Worm (Caenorhabditis elegans): ENCODE data around the gene Y43F8B.7.

The Y43F8B.7 gene

DNA sequence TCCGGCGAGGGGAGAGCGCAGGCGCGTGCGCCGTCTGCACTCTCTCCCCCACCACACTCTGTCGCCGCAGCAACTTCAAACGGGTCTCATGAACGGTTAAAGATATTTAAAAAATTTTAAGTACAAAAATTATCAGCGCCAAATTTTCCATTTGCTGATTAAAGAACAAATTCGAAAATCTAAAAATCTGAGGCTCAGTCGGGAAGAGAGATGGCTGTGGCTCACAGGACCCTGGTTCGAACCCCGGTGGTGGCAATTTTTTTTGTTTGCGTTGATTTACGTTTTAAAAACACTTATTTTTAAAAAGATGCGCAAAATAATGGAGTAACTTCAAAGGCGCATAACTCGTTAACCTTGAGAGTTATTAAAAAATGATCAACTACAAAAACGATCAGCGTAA is 6.5 kb downstream of the Y43F8B.7 start:
- TF ChIP-seq ces-1 (GFP tag; optimal IDR thresholded peaks at IDR 0.05) (no peak), flh-1 (GFP tag; optimal IDR thresholded peaks at IDR 0.05) (no peak), ceh-83 (GFP tag; optimal IDR thresholded peaks at IDR 0.05) (no peak), elt-3 (tag; optimal IDR thresholded peaks at IDR 0.05) (no peak), M03D4.4 (tag; optimal IDR thresholded peaks at IDR 0.05) (no peak), ceh-43 (GFP tag; optimal IDR thresholded peaks at IDR 0.05) (no peak), unc-120 (tag; optimal IDR thresholded peaks at IDR 0.05; ENCODE audit: poor library complexity, severe bottlenecking) (no peak), ceh-39 (tag; optimal IDR thresholded peaks at IDR 0.05) (no peak), nhr-28 (tag; optimal IDR thresholded peaks at IDR 0.05) (no peak), ztf-11 (tag; optimal IDR thresholded peaks at IDR 0.05) (no peak), zip-8 (tag; optimal IDR thresholded peaks at IDR 0.05) (no peak)

- no peak for TF ChIP-seq M03D4.4 (tag; optimal IDR thresholded peaks at IDR 0.05)
- TF ChIP-seq unc-120 (tag; optimal IDR thresholded peaks at IDR 0.05; ENCODE audit: poor library complexity, severe bottlenecking): no peak
- no peak for TF ChIP-seq drap-1 (GFP tag; optimal IDR thresholded peaks at IDR 0.05)
- no peak for TF ChIP-seq ceh-39 (tag; optimal IDR thresholded peaks at IDR 0.05)
- no peak for TF ChIP-seq ceh-43 (GFP tag; optimal IDR thresholded peaks at IDR 0.05)
- TF ChIP-seq zip-8 (tag; optimal IDR thresholded peaks at IDR 0.05): no peak
Measured at ce11 chrV:19501389-19501788, 10.8 kb downstream of the Y43F8B.7 start.

- TF ChIP-seq mep-1 (tag; optimal IDR thresholded peaks at IDR 0.05) (no peak), unc-120 (tag; optimal IDR thresholded peaks at IDR 0.05; ENCODE audit: poor library complexity, severe bottlenecking) (no peak), elt-1 (tag; optimal IDR thresholded peaks at IDR 0.05; ENCODE audit: borderline replicate concordance, insufficient read depth) (no peak), nhr-28 (tag; optimal IDR thresholded peaks at IDR 0.05) (no peak), ces-1 (GFP tag; optimal IDR thresholded peaks at IDR 0.05) (no peak), elt-3 (tag; optimal IDR thresholded peaks at IDR 0.05) (no peak), flh-1 (GFP tag; optimal IDR thresholded peaks at IDR 0.05) (no peak)
Measured at ce11 chrV:19502579-19503151, 12.1 kb downstream of the Y43F8B.7 start, which contains the start of gene Y43F8B.3. TSS of gene Y43F8B.3 (plus strand) at chrV:19503101.

DNA sequence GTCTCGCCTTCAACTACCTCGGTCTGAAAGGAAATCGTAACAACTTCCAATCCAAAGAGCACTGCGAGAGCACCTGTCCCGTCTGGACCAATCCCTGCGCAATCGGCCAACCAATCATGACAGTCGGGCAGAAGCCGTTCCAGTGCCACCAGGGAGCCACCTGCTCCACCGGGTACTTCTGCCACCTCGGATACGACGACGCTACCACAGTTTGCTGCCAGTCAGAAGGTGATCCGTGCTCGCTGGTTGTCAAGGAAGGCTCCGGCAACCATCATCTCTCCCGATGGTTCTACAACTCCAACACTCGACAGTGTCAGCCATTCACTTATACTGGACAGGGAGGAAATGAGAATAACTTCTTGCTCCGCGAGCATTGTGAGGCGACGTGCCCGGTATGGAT is 18.5 kb downstream of the Y43F8B.7 start:
- TF ChIP-seq flh-1 (GFP tag; optimal IDR thresholded peaks at IDR 0.05) (no peak), zip-8 (tag; optimal IDR thresholded peaks at IDR 0.05) (no peak), ceh-43 (GFP tag; optimal IDR thresholded peaks at IDR 0.05) (no peak), elt-3 (tag; optimal IDR thresholded peaks at IDR 0.05) (no peak), elt-1 (tag; optimal IDR thresholded peaks at IDR 0.05; ENCODE audit: borderline replicate concordance, insufficient read depth) (no peak), ztf-11 (tag; optimal IDR thresholded peaks at IDR 0.05) (no peak), ham-2 (GFP tag; optimal IDR thresholded peaks at IDR 0.05) (no peak), mep-1 (tag; optimal IDR thresholded peaks at IDR 0.05) (no peak), blmp-1 (tag; optimal IDR thresholded peaks at IDR 0.05) (no peak), bed-3 (GFP tag; optimal IDR thresholded peaks at IDR 0.05) (no peak), mab-5 (tag; optimal IDR thresholded peaks at IDR 0.05) (no peak), tbx-8 (GFP tag; optimal IDR thresholded peaks at IDR 0.05) (no peak), lin-13 (tag; optimal IDR thresholded peaks at IDR 0.05) (no peak), nhr-2 (tag; optimal IDR thresholded peaks at IDR 0.05) (no peak), mls-2 (tag; optimal IDR thresholded peaks at IDR 0.05) (no peak)

DNA sequence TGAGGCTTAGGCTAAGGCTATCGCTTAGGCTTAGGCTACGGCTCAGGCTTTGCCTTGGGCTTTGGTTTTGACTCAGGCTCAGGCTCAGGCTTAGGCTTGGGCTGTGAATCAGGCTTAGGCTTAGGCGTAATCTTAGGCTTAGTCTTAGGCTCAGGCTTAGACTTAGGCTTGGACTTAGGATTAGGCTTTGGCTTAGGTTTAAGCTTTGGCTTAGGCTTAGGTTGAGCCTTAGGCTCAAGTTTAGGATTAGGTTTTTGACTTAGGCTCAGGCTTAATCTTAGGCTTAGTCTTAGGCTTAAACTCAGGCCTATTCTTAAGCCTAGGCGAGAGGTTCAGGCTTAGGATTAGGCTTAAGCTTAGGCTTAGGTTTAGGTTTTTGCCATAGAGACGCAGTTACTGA is 19.8 kb downstream of the Y43F8B.7 start:
- TF ChIP-seq cnd-1 (tag; optimal IDR thresholded peaks at IDR 0.05) (no peak), ceh-83 (GFP tag; optimal IDR thresholded peaks at IDR 0.05) (no peak), unc-39 (tag; optimal IDR thresholded peaks at IDR 0.05) (no peak), M03D4.4 (tag; optimal IDR thresholded peaks at IDR 0.05) (no peak), tbx-8 (GFP tag; optimal IDR thresholded peaks at IDR 0.05) (no peak), elt-3 (tag; optimal IDR thresholded peaks at IDR 0.05) (no peak), ces-1 (GFP tag; optimal IDR thresholded peaks at IDR 0.05) (no peak), unc-62 (GFP tag; optimal IDR thresholded peaks at IDR 0.05) (no peak)

DNA sequence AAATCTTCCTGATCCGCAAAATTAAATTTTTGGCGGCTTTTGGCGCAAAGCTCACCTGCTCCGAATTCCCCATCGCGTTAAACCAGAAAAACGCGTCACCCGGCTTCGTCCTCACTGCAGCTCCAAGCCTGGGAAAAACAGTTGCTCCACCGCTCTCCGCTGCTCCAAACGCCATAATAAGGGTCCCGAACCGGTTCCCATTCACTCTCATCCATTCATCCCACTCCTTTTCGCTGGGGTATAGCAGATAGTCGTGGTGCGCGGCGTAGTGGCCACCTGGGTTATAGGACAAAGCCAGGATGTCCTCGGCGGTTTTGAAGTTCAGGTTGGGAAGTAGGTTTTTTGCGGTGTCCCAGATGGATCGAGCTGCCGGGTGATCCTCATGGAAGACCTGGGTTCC is 20.4 kb downstream of the Y43F8B.7 start:
- TF ChIP-seq blmp-1 (tag; optimal IDR thresholded peaks at IDR 0.05) (no peak), elt-3 (tag; optimal IDR thresholded peaks at IDR 0.05) (no peak), bed-3 (GFP tag; optimal IDR thresholded peaks at IDR 0.05) (no peak), ces-1 (GFP tag; optimal IDR thresholded peaks at IDR 0.05) (no peak), nhr-76 (tag; optimal IDR thresholded peaks at IDR 0.05) (no peak), ceh-39 (tag; optimal IDR thresholded peaks at IDR 0.05) (no peak), sem-2 (GFP tag; optimal IDR thresholded peaks at IDR 0.05) (no peak)

All from whole organism, mixed stage, embryonic.